Worm (Caenorhabditis elegans) whole organism, L1 larva: ENCODE results near the gene F15H10.5.

Experiments used
- F16B12.6 ChIP-seq: fragments of 150-350 bp; optimal IDR thresholded peaks from 2 replicates; lab custom pipeline; 2014; ENCODE audit warnings: missing biosample characterization, missing genetic modification characterization
- Y116A8C.19 ChIP-seq: sonication (generic microtip); optimal IDR thresholded peaks from 2 replicates; lab custom pipeline; 2016; ENCODE audit warnings: missing compliant biosample characterization, missing genetic modification characterization, borderline replicate concordance
- aha-1 ChIP-seq: fragments of 150-350 bp; optimal IDR thresholded peaks from 2 replicates; lab custom pipeline; 2014; ENCODE audit warnings: missing biosample characterization, missing genetic modification characterization
- alr-1 ChIP-seq: fragments of 200-800 bp; sonication (Bioruptor generic); optimal IDR thresholded peaks from 2 replicates; lab custom pipeline; 2018; ENCODE audit warnings: borderline replicate concordance, mild to moderate bottlenecking, missing genetic modification characterization, missing compliant biosample characterization
- ama-1 ChIP-seq: fragments of 150-350 bp; optimal IDR thresholded peaks from 2 replicates; lab custom pipeline; 2014
- blmp-1 ChIP-seq: fragments of 150-350 bp; optimal IDR thresholded peaks from 2 replicates; lab custom pipeline; 2014; ENCODE audit warnings: missing biosample characterization, missing genetic modification characterization
- dpl-1 ChIP-seq, 3 experiments: fragments of 150-350 bp in 2 of 3; sonication (generic microtip) in 1 of 3; optimal IDR thresholded peaks; 2 replicates each; lab custom pipeline; 2014 to 2017; ENCODE audit warnings: missing biosample characterization in 3 of 3, missing genetic modification characterization in 3 of 3, missing genetic modification reagents in 3 of 3
- efl-1 ChIP-seq, 4 experiments: fragments of 150-350 bp; optimal IDR thresholded peaks in 3 of 4; peaks in 1 of 4; 1 replicate in 1 of 4; 2 replicates in 3 of 4; lab custom pipeline; 2014; ENCODE audit warnings: missing biosample characterization in 2 of 4, missing genetic modification characterization in 2 of 4, missing genetic modification reagents in 2 of 4
- efl-3 ChIP-seq: fragments of 200-800 bp; sonication (Bioruptor generic); optimal IDR thresholded peaks from 2 replicates; lab custom pipeline; 2018; ENCODE audit warnings: mild to moderate bottlenecking, missing genetic modification characterization, missing compliant biosample characterization
- elt-2 ChIP-seq: sonication (generic microtip); optimal IDR thresholded peaks from 2 replicates; lab custom pipeline; 2016; ENCODE audit warnings: missing genetic modification characterization, mild to moderate bottlenecking, inconsistent platforms, missing compliant biosample characterization, missing genetic modification reagents
- ets-5 ChIP-seq: fragments of 200-800 bp; sonication (Bioruptor generic); IDR thresholded peaks from 2 replicates; pipeline ENCODE4 v1.3.6; 2022; ENCODE audit warnings: missing genetic modification characterization, missing compliant biosample characterization
- fkh-8 ChIP-seq: sonication (generic microtip); optimal IDR thresholded peaks from 2 replicates; lab custom pipeline; 2016; ENCODE audit warnings: mild to moderate bottlenecking, missing genetic modification characterization, missing compliant biosample characterization
- fos-1 ChIP-seq: fragments of 150-350 bp; optimal IDR thresholded peaks from 2 replicates; lab custom pipeline; 2014; ENCODE audit warnings: missing biosample characterization, missing genetic modification characterization
- hpl-2 ChIP-seq: fragments of 150-350 bp; optimal IDR thresholded peaks from 2 replicates; lab custom pipeline; 2014; ENCODE audit warnings: missing biosample characterization, missing genetic modification reagents, missing genetic modification characterization
- lin-14 ChIP-seq: fragments of 200-800 bp; sonication (Bioruptor generic); optimal IDR thresholded peaks from 2 replicates; lab custom pipeline; 2018; ENCODE audit warnings: mild to moderate bottlenecking, missing genetic modification characterization, moderate library complexity, missing compliant biosample characterization
- lin-35 ChIP-seq, 2 experiments: fragments of 150-350 bp; optimal IDR thresholded peaks; 2 replicates each; lab custom pipeline; 2014; ENCODE audit warnings: missing biosample characterization in 2 of 2, missing genetic modification characterization in 2 of 2, missing genetic modification reagents in 2 of 2
- lsy-2 ChIP-seq, 2 experiments: fragments of 150-350 bp; optimal IDR thresholded peaks; 2 replicates each; lab custom pipeline; 2014; ENCODE audit warnings: missing biosample characterization in 2 of 2, missing genetic modification characterization in 2 of 2
- mdl-1 ChIP-seq, 2 experiments: fragments of 150-350 bp; optimal IDR thresholded peaks; 2 replicates each; lab custom pipeline; 2014 to 2017; ENCODE audit warnings: missing biosample characterization in 2 of 2, missing genetic modification characterization in 2 of 2, inconsistent platforms in 1 of 2
- mep-1 ChIP-seq: fragments of 150-350 bp; optimal IDR thresholded peaks from 2 replicates; lab custom pipeline; 2014; ENCODE audit warnings: missing biosample characterization, missing genetic modification characterization
- nhr-12 ChIP-seq: sonication (generic microtip); optimal IDR thresholded peaks from 2 replicates; lab custom pipeline; 2017; ENCODE audit warnings: missing biosample characterization, missing genetic modification characterization
- nhr-20 ChIP-seq: sonication (generic microtip); optimal IDR thresholded peaks from 2 replicates; lab custom pipeline; 2016; ENCODE audit warnings: mild to moderate bottlenecking, missing genetic modification characterization, missing compliant biosample characterization
- nhr-237 ChIP-seq: fragments of 150-350 bp; optimal IDR thresholded peaks from 2 replicates; lab custom pipeline; 2014; ENCODE audit warnings: missing biosample characterization, missing genetic modification characterization
- nhr-28 ChIP-seq: fragments of 150-350 bp; optimal IDR thresholded peaks from 2 replicates; lab custom pipeline; 2014; ENCODE audit warnings: missing biosample characterization, missing genetic modification characterization
- nhr-47 ChIP-seq: sonication (generic microtip); optimal IDR thresholded peaks from 2 replicates; lab custom pipeline; 2016; ENCODE audit warnings: mild to moderate bottlenecking, missing genetic modification characterization, moderate library complexity, missing compliant biosample characterization
- nhr-71 ChIP-seq: sonication (generic microtip); optimal IDR thresholded peaks from 2 replicates; lab custom pipeline; 2016; ENCODE audit warnings: mild to moderate bottlenecking, missing genetic modification characterization, moderate library complexity, missing compliant biosample characterization
- nhr-77 ChIP-seq: fragments of 150-350 bp; optimal IDR thresholded peaks from 2 replicates; lab custom pipeline; 2014; ENCODE audit warnings: missing biosample characterization, missing genetic modification characterization
- nhr-85 ChIP-seq: sonication (generic microtip); peaks from one replicate; lab custom pipeline; 2016; ENCODE audit warnings: missing genetic modification characterization, inconsistent platforms, missing compliant biosample characterization
- pag-3 ChIP-seq: sonication (generic microtip); optimal IDR thresholded peaks from 2 replicates; lab custom pipeline; 2017; ENCODE audit warnings: missing genetic modification characterization, mild to moderate bottlenecking, missing compliant biosample characterization, antibody characterized with exemption, borderline replicate concordance; ENCODE audit not compliant: insufficient read depth
- pqm-1 ChIP-seq: sonication (generic microtip); optimal IDR thresholded peaks from 3 replicates; lab custom pipeline; 2017; ENCODE audit warnings: missing biosample characterization, missing genetic modification characterization
- rnt-1 ChIP-seq: sonication (generic microtip); optimal IDR thresholded peaks from 2 replicates; lab custom pipeline; 2016; ENCODE audit warnings: mild to moderate bottlenecking, missing genetic modification characterization, moderate library complexity, missing compliant biosample characterization
- snpc-4 ChIP-seq: fragments of 150-350 bp; optimal IDR thresholded peaks from 2 replicates; lab custom pipeline; 2014; ENCODE audit warnings: missing biosample characterization, missing genetic modification characterization
- sptf-1 ChIP-seq: fragments of 150-350 bp; optimal IDR thresholded peaks from 2 replicates; lab custom pipeline; 2014; ENCODE audit warnings: missing biosample characterization, missing genetic modification characterization
- swsn-7 ChIP-seq: sonication (generic microtip); optimal IDR thresholded peaks from 2 replicates; lab custom pipeline; 2016; ENCODE audit warnings: missing genetic modification characterization, missing compliant biosample characterization
- unc-130 ChIP-seq: fragments of 150-350 bp; optimal IDR thresholded peaks from 2 replicates; lab custom pipeline; 2017; ENCODE audit warnings: missing biosample characterization, missing genetic modification characterization, inconsistent platforms
- unc-62 ChIP-seq: fragments of 150-350 bp; optimal IDR thresholded peaks from 2 replicates; lab custom pipeline; 2014; ENCODE audit warnings: missing biosample characterization, missing genetic modification reagents, missing genetic modification characterization
- zag-1 ChIP-seq: fragments of 150-350 bp; optimal IDR thresholded peaks from 2 replicates; lab custom pipeline; 2014; ENCODE audit warnings: missing biosample characterization, missing genetic modification characterization
- ztf-4 ChIP-seq: fragments of 150-350 bp; optimal IDR thresholded peaks from 2 replicates; lab custom pipeline; 2014; ENCODE audit warnings: missing biosample characterization, missing genetic modification characterization

Gene F15H10.5

ce11 chrV:10418961-10419360 is at the start of gene F15H10.5:
Gene F15H10.5, minus strand, starts transcription at chrV:10419061.
- TF ChIP-seq lsy-2 (tag; optimal IDR thresholded peaks at IDR 0.05; lab: Kevin White, UChicago) (no peak), mdl-1 (tag; optimal IDR thresholded peaks at IDR 0.05; lab: Kevin White, UChicago) (no peak), alr-1 (tag; lab: Kevin White, UChicago) (no peak), sptf-1 (tag; lab: Kevin White, UChicago) (no peak), nhr-237 (tag; lab: Kevin White, UChicago) (no peak), zag-1 (tag; lab: Kevin White, UChicago) (no peak), ztf-4 (tag; lab: Kevin White, UChicago) (no peak), efl-3 (GFP tag; lab: Kevin White, UChicago) (no peak), elt-2 (no peak), pag-3 (no peak), dpl-1 (GFP tag; optimal IDR thresholded peaks at IDR 0.05; lab: Kevin White, UChicago) (no peak), nhr-28 (no peak), rnt-1 (tag; lab: Kevin White, UChicago) (no peak), unc-62 (GFP tag; lab: Kevin White, UChicago) (no peak), hpl-2 (GFP tag; lab: Kevin White, UChicago) (no peak), swsn-7 (tag; lab: Kevin White, UChicago) (no peak), nhr-77 (no peak), fkh-8 (no peak)

- TF ChIP-seq fos-1 (tag; lab: Kevin White, UChicago): no peak
- TF ChIP-seq mep-1 (tag; lab: Kevin White, UChicago): peak; percentile 5
- TF ChIP-seq F16B12.6 (tag; lab: Kevin White, UChicago): no peak
- peak; percentile 64 for TF ChIP-seq ama-1 (lab: Kevin White, UChicago)
- peak in 1 of 2 experiments; percentile 32 for TF ChIP-seq lin-35 (GFP tag; optimal IDR thresholded peaks at IDR 0.05; lab: Kevin White, UChicago)
- peak; percentile 8 for TF ChIP-seq nhr-20 (tag; lab: Kevin White, UChicago)
- TF ChIP-seq nhr-71 (tag; lab: Kevin White, UChicago): peak; percentile 32
- TF ChIP-seq lin-14: peak; percentile 15
- TF ChIP-seq snpc-4: no peak
- peak in 1 of 2 experiments; percentile 27 for TF ChIP-seq mdl-1 (tag; optimal IDR thresholded peaks at IDR 0.05; lab: Kevin White, UChicago)
- peak; percentile 68 for TF ChIP-seq elt-2
Measured at ce11 chrV:10468190-10468589, 49.3 kb upstream of the F15H10.5 start, which contains the start of gene egl-9. Gene egl-9, plus strand, starts transcription at chrV:10468517.

- TF ChIP-seq ets-5 (GFP tag; lab: Robert Waterston, UW) (no peak), pqm-1 (tag; lab: Kevin White, UChicago) (no peak), nhr-28 (no peak), fkh-8 (no peak), efl-1 (optimal IDR thresholded peaks at IDR 0.05; lab: Kevin White, UChicago) (no peak), efl-1 (GFP tag; optimal IDR thresholded peaks at IDR 0.05 in 1 of 2; lab: Kevin White, UChicago) (no peak), Y116A8C.19 (tag; lab: Kevin White, UChicago) (no peak), nhr-85 (tag; lab: Kevin White, UChicago) (no peak), aha-1 (tag; lab: Kevin White, UChicago) (no peak), nhr-47 (tag; lab: Kevin White, UChicago) (no peak)
Measured at ce11 chrV:10467659-10468058, 48.8 kb upstream of the F15H10.5 start.

- peak; percentile 8 for TF ChIP-seq unc-130 (tag; lab: Kevin White, UChicago)
- TF ChIP-seq pag-3: peak; percentile 36
- peak; percentile 9 for TF ChIP-seq blmp-1
- TF ChIP-seq nhr-12 (tag; lab: Kevin White, UChicago): no peak
- TF ChIP-seq rnt-1 (tag; lab: Kevin White, UChicago): peak; percentile 57
Measured at ce11 chrV:10467104-10467503, 48.2 kb upstream of the F15H10.5 start.
